Fruit fly (Drosophila melanogaster) whole organism, embryonic: ENCODE results near the gene Vps2.

Experiments used
- B-H1 ChIP-seq: fragments of 200-800 bp; sonication (Bioruptor generic); IDR thresholded peaks from 3 replicates; pipeline ENCODE4 v1.3.6; 2022; ENCODE audit warnings: missing biosample characterization, missing genetic modification characterization
- CG10565 ChIP-seq: fragments of 200-800 bp; sonication (Bioruptor generic); optimal IDR thresholded peaks from 3 replicates; lab custom pipeline; 2016; ENCODE audit warnings: missing biosample characterization, mild to moderate bottlenecking, missing genetic modification characterization
- CG11504 ChIP-seq: fragments of 200-800 bp; sonication (Bioruptor generic); optimal IDR thresholded peaks from 3 replicates; lab custom pipeline; 2019; ENCODE audit warnings: missing biosample characterization, mild to moderate bottlenecking, missing genetic modification characterization, moderate library complexity
- CG11560 ChIP-seq: fragments of 200-800 bp; sonication (Bioruptor generic); IDR thresholded peaks from 3 replicates; pipeline ENCODE4 v1.3.6; 2022; ENCODE audit warnings: missing biosample characterization, missing genetic modification characterization
- CG12219 ChIP-seq: fragments of 200-800 bp; sonication (Bioruptor generic); optimal IDR thresholded peaks from 3 replicates; lab custom pipeline; 2018; ENCODE audit warnings: missing biosample characterization, mild to moderate bottlenecking, missing genetic modification characterization
- CG12659 ChIP-seq: fragments of 200-800 bp; sonication (Bioruptor generic); optimal IDR thresholded peaks from 3 replicates; lab custom pipeline; 2017; ENCODE audit warnings: mild to moderate bottlenecking, missing biosample characterization, missing genetic modification reagents, missing genetic modification characterization
- CG12942 ChIP-seq: fragments of 200-800 bp; sonication (Bioruptor generic); optimal IDR thresholded peaks from 3 replicates; lab custom pipeline; 2016; ENCODE audit warnings: missing biosample characterization, missing genetic modification characterization
- CG14710 ChIP-seq: fragments of 200-800 bp; sonication (Bioruptor generic); optimal IDR thresholded peaks from 3 replicates; lab custom pipeline; 2019; ENCODE audit warnings: missing biosample characterization, mild to moderate bottlenecking, missing genetic modification characterization, moderate library complexity
- CG14965 ChIP-seq: fragments of 200-800 bp; sonication (Bioruptor generic); optimal IDR thresholded peaks from 2 replicates; lab custom pipeline; 2016; ENCODE audit warnings: missing biosample characterization, missing genetic modification characterization, borderline replicate concordance
- CG17385 ChIP-seq: fragments of 200-800 bp; sonication (Bioruptor generic); optimal IDR thresholded peaks from 3 replicates; lab custom pipeline; 2018; ENCODE audit warnings: missing biosample characterization, mild to moderate bottlenecking, missing genetic modification characterization
- CG2199 ChIP-seq: fragments of 200-800 bp; sonication (Bioruptor generic); IDR thresholded peaks from 3 replicates; pipeline ENCODE4 v1.3.6; 2022; ENCODE audit warnings: missing biosample characterization, missing genetic modification characterization
- CG31388 ChIP-seq: fragments of 200-800 bp; sonication (Bioruptor generic); optimal IDR thresholded peaks from 2 replicates; lab custom pipeline; 2016; ENCODE audit warnings: missing biosample characterization, missing genetic modification characterization
- CG3407 ChIP-seq: fragments of 200-800 bp; sonication (Bioruptor generic); optimal IDR thresholded peaks from 2 replicates; lab custom pipeline; 2018; ENCODE audit warnings: missing biosample characterization, mild to moderate bottlenecking, missing genetic modification characterization
- CG4404 ChIP-seq: fragments of 200-800 bp; sonication (Bioruptor generic); IDR thresholded peaks from 2 replicates; pipeline ENCODE4 v1.3.6; 2022; ENCODE audit warnings: missing biosample characterization, missing genetic modification characterization
- CG7372 ChIP-seq: fragments of 200-800 bp; sonication (Bioruptor generic); IDR thresholded peaks from 2 replicates; pipeline ENCODE4 v1.3.6; 2022; ENCODE audit warnings: missing biosample characterization, missing genetic modification characterization
- CG8089 ChIP-seq: fragments of 200-800 bp; sonication (Bioruptor generic); optimal IDR thresholded peaks from 3 replicates; lab custom pipeline; 2016; ENCODE audit warnings: missing biosample characterization, missing genetic modification characterization
- CG9215 ChIP-seq: fragments of 200-800 bp; sonication (Bioruptor generic); IDR thresholded peaks from 2 replicates; pipeline ENCODE4 v1.3.6; 2022; ENCODE audit warnings: missing biosample characterization, missing genetic modification characterization
- Dad ChIP-seq: fragments of 200-800 bp; sonication (Bioruptor generic); optimal IDR thresholded peaks from 3 replicates; lab custom pipeline; 2016; ENCODE audit warnings: missing biosample characterization, missing genetic modification characterization
- Deaf1 ChIP-seq: fragments of 200-800 bp; optimal IDR thresholded peaks from 3 replicates; lab custom pipeline; 2019; ENCODE audit warnings: missing biosample characterization, mild to moderate bottlenecking, missing genetic modification characterization, moderate library complexity
- Kr ChIP-seq: fragments of 200-800 bp; sonication (Bioruptor generic); optimal IDR thresholded peaks from 2 replicates; lab custom pipeline; 2017; ENCODE audit warnings: missing biosample characterization, mild to moderate bottlenecking, missing genetic modification characterization
- Neu2 ChIP-seq: fragments of 200-800 bp; sonication (Bioruptor generic); optimal IDR thresholded peaks from 3 replicates; lab custom pipeline; 2016; ENCODE audit warnings: missing biosample characterization, missing genetic modification characterization, borderline replicate concordance
- Sox100B ChIP-seq: fragments of 200-800 bp; sonication (Bioruptor generic); optimal IDR thresholded peaks from 3 replicates; lab custom pipeline; 2018; ENCODE audit warnings: missing biosample characterization, mild to moderate bottlenecking, missing genetic modification characterization
- TFAM ChIP-seq: fragments of 200-800 bp; sonication (Bioruptor generic); optimal IDR thresholded peaks from 2 replicates; lab custom pipeline; 2017; ENCODE audit warnings: missing biosample characterization, missing genetic modification characterization, inconsistent platforms
- Vsx1 ChIP-seq: fragments of 200-800 bp; sonication (Bioruptor generic); optimal IDR thresholded peaks from 2 replicates; lab custom pipeline; 2017; ENCODE audit warnings: missing biosample characterization, mild to moderate bottlenecking, missing genetic modification characterization, missing genetic modification reagents
- abd-A ChIP-seq: fragments of 200-800 bp; sonication (Bioruptor generic); optimal IDR thresholded peaks from 3 replicates; lab custom pipeline; 2019; ENCODE audit warnings: missing biosample characterization, mild to moderate bottlenecking, missing genetic modification characterization, moderate library complexity
- ase ChIP-seq: fragments of 200-800 bp; sonication (Bioruptor generic); IDR thresholded peaks from 3 replicates; pipeline ENCODE4 v1.3.6; 2022; ENCODE audit warnings: missing biosample characterization, missing genetic modification characterization
- bbx ChIP-seq: fragments of 200-800 bp; sonication (Bioruptor generic); IDR thresholded peaks from 2 replicates; pipeline ENCODE4 v1.3.6; 2022; ENCODE audit warnings: missing biosample characterization, missing genetic modification characterization; ENCODE audit not compliant: partially characterized antibody
- cg ChIP-seq: fragments of 200-800 bp; sonication (Bioruptor generic); optimal IDR thresholded peaks from 3 replicates; lab custom pipeline; 2019; ENCODE audit warnings: missing biosample characterization, mild to moderate bottlenecking, missing genetic modification characterization, moderate library complexity
- chm ChIP-seq: fragments of 200-800 bp; sonication (Bioruptor generic); IDR thresholded peaks from 2 replicates; pipeline ENCODE4 v1.3.6; 2022; ENCODE audit warnings: missing biosample characterization, missing genetic modification characterization
- emc ChIP-seq: fragments of 200-800 bp; sonication (Bioruptor generic); optimal IDR thresholded peaks from 2 replicates; lab custom pipeline; 2016; ENCODE audit warnings: missing biosample characterization, missing genetic modification characterization
- fd96Cb ChIP-seq: fragments of 200-800 bp; sonication (Bioruptor generic); optimal IDR thresholded peaks from 2 replicates; lab custom pipeline; 2018; ENCODE audit warnings: missing biosample characterization, mild to moderate bottlenecking, missing genetic modification characterization, moderate library complexity
- gfzf ChIP-seq: fragments of 200-800 bp; sonication (Bioruptor generic); optimal IDR thresholded peaks from 2 replicates; lab custom pipeline; 2016; ENCODE audit warnings: missing biosample characterization, mild to moderate bottlenecking, missing genetic modification characterization, moderate library complexity
- hbn ChIP-seq: fragments of 200-800 bp; sonication (Bioruptor generic); IDR thresholded peaks from 2 replicates; pipeline ENCODE4 v1.3.6; 2022; ENCODE audit warnings: missing biosample characterization, missing genetic modification characterization; ENCODE audit not compliant: partially characterized antibody
- jigr1 ChIP-seq: fragments of 200-800 bp; sonication (Bioruptor generic); IDR thresholded peaks from 3 replicates; pipeline ENCODE4 v1.3.6; 2022; ENCODE audit warnings: missing biosample characterization, missing genetic modification characterization
- jing ChIP-seq: fragments of 200-800 bp; sonication (Bioruptor generic); optimal IDR thresholded peaks from 2 replicates; lab custom pipeline; 2018; ENCODE audit warnings: missing biosample characterization, mild to moderate bottlenecking, missing genetic modification characterization
- kah ChIP-seq: fragments of 200-800 bp; sonication (Bioruptor generic); optimal IDR thresholded peaks from 2 replicates; lab custom pipeline; 2018; ENCODE audit warnings: missing biosample characterization, mild to moderate bottlenecking, missing genetic modification characterization
- knrl ChIP-seq: fragments of 200-800 bp; sonication (Bioruptor generic); IDR thresholded peaks from 3 replicates; pipeline ENCODE4 v1.3.6; 2022; ENCODE audit warnings: missing biosample characterization, missing genetic modification characterization; ENCODE audit not compliant: partially characterized antibody
- lilli ChIP-seq: fragments of 200-800 bp; sonication (Bioruptor generic); optimal IDR thresholded peaks from 3 replicates; lab custom pipeline; 2016; ENCODE audit warnings: missing biosample characterization, missing genetic modification characterization
- oc ChIP-seq: fragments of 200-800 bp; sonication (Bioruptor generic); optimal IDR thresholded peaks from 2 replicates; lab custom pipeline; 2018; ENCODE audit warnings: missing biosample characterization, mild to moderate bottlenecking, missing genetic modification characterization, moderate library complexity
- phol ChIP-seq: fragments of 200-800 bp; sonication (Bioruptor generic); optimal IDR thresholded peaks from 3 replicates; lab custom pipeline; 2018; ENCODE audit warnings: missing biosample characterization, mild to moderate bottlenecking, missing genetic modification characterization, moderate library complexity
- row ChIP-seq: fragments of 200-800 bp; sonication (Bioruptor generic); IDR thresholded peaks from 3 replicates; pipeline ENCODE4 v1.3.6; 2022; ENCODE audit warnings: missing biosample characterization, missing genetic modification characterization
- shn ChIP-seq: fragments of 200-800 bp; sonication (Bioruptor generic); optimal IDR thresholded peaks from 3 replicates; lab custom pipeline; 2016; ENCODE audit warnings: missing biosample characterization, missing genetic modification characterization
- sima ChIP-seq: fragments of 200-800 bp; sonication (Bioruptor generic); optimal IDR thresholded peaks from 2 replicates; lab custom pipeline; 2016; ENCODE audit warnings: missing biosample characterization, missing genetic modification characterization
- slou ChIP-seq: fragments of 200-800 bp; sonication (Bioruptor generic); optimal IDR thresholded peaks from 3 replicates; lab custom pipeline; 2016; ENCODE audit warnings: missing biosample characterization, missing genetic modification characterization
- slp2 ChIP-seq: fragments of 200-800 bp; sonication (Bioruptor generic); optimal IDR thresholded peaks from 2 replicates; lab custom pipeline; 2016; ENCODE audit warnings: missing biosample characterization, missing genetic modification characterization
- twi ChIP-seq: fragments of 200-800 bp; optimal IDR thresholded peaks from 2 replicates; lab custom pipeline; 2019; ENCODE audit warnings: missing biosample characterization, mild to moderate bottlenecking, missing genetic modification characterization, moderate library complexity
- usp ChIP-seq: fragments of >200 bp; optimal IDR thresholded peaks from 2 replicates; lab custom pipeline; 2017; ENCODE audit warnings: missing biosample characterization, missing genetic modification characterization
- vnd ChIP-seq: fragments of 200-800 bp; sonication (Bioruptor generic); IDR thresholded peaks from 3 replicates; pipeline ENCODE4 v1.3.6; 2022; ENCODE audit warnings: missing biosample characterization, missing genetic modification characterization; ENCODE audit not compliant: partially characterized antibody
- zfh1 ChIP-seq: fragments of 200-800 bp; sonication (Bioruptor generic); IDR thresholded peaks from 3 replicates; pipeline ENCODE4 v1.3.6; 2022; ENCODE audit warnings: missing biosample characterization, missing genetic modification characterization

The Vps2 gene

dm6 chr3R:26042131-26042885 is 10.3 kb upstream of the Vps2 start (continued):
- TF ChIP-seq knrl (GFP tag; lab: Robert Waterston, UW) (no peak), Neu2 (GFP tag; lab: Kevin White, UChicago) (peak; percentile 77), twi (peak; percentile 83), CG14710 (tag; lab: Kevin White, UChicago) (peak; percentile 92), CG10565 (GFP tag; lab: Kevin White, UChicago) (peak; percentile 90), kah (GFP tag; lab: Kevin White, UChicago) (peak; percentile 79), usp (GFP tag; lab: Kevin White, UChicago) (no peak), jing (GFP tag; lab: Kevin White, UChicago) (peak; percentile 96), CG17385 (GFP tag; lab: Kevin White, UChicago) (peak; percentile 93), CG9215 (GFP tag; lab: Robert Waterston, UW) (peak; percentile 93), Deaf1 (tag; lab: Kevin White, UChicago) (peak; percentile 70), zfh1 (GFP tag; lab: Robert Waterston, UW) (peak; percentile 98), B-H1 (GFP tag; lab: Robert Waterston, UW) (peak; percentile 96), CG8089 (GFP tag; lab: Kevin White, UChicago) (peak; percentile 97), CG3407 (peak; percentile 94), CG4404 (peak; percentile 87), slou (GFP tag; lab: Kevin White, UChicago) (peak; percentile 92), sima (GFP tag; lab: Kevin White, UChicago) (peak; percentile 90), TFAM (GFP tag; lab: Kevin White, UChicago) (peak; percentile 81), Dad (GFP tag; lab: Kevin White, UChicago) (peak; percentile 96), oc (tag; lab: Kevin White, UChicago) (no peak), row (GFP tag; lab: Robert Waterston, UW) (peak; percentile 97), CG11560 (peak; percentile 89), hbn (GFP tag; lab: Robert Waterston, UW) (no peak), jigr1 (GFP tag; lab: Robert Waterston, UW) (peak; percentile 91), Kr (GFP tag; lab: Kevin White, UChicago) (peak; percentile 53), CG2199 (peak; percentile 94), CG11504 (peak; percentile 94), shn (peak; percentile 97), abd-A (tag; lab: Kevin White, UChicago) (peak; percentile 94), cg (GFP tag; lab: Kevin White, UChicago) (peak; percentile 91), CG12659 (GFP tag; lab: Kevin White, UChicago) (peak; percentile 97), CG12942 (GFP tag; lab: Kevin White, UChicago) (peak; percentile 96), bbx (GFP tag; lab: Robert Waterston, UW) (no peak), CG12219 (GFP tag; lab: Kevin White, UChicago) (peak; percentile 96), gfzf (GFP tag; lab: Kevin White, UChicago) (peak; percentile 15), chm (GFP tag; lab: Robert Waterston, UW) (peak; percentile 97), CG31388 (peak; percentile 89), Sox100B (peak; percentile 90), lilli (GFP tag; lab: Kevin White, UChicago) (peak; percentile 98), emc (GFP tag; lab: Kevin White, UChicago) (peak; percentile 91), fd96Cb (peak; percentile 96), Vsx1 (no peak), ase (GFP tag; lab: Robert Waterston, UW) (peak; percentile 97), CG14965 (GFP tag; lab: Kevin White, UChicago) (peak; percentile 85), vnd (GFP tag; lab: Robert Waterston, UW) (no peak), slp2 (GFP tag; lab: Kevin White, UChicago) (peak; percentile 97), CG7372 (peak; percentile 95), phol (peak; percentile 95)
